Fruit fly (Drosophila melanogaster) whole organism, embryonic: ENCODE results near the gene Cep135.

ENCODE experiments used
- CG10267 ChIP-seq: fragments of 200-800 bp; sonication (Bioruptor generic); optimal IDR thresholded peaks from 2 replicates; lab custom pipeline; 2018; ENCODE audit warnings: missing biosample characterization, mild to moderate bottlenecking, missing genetic modification characterization, moderate library complexity
- CG10431 ChIP-seq: fragments of 200-800 bp; sonication (Bioruptor generic); optimal IDR thresholded peaks from 3 replicates; lab custom pipeline; 2018; ENCODE audit warnings: missing biosample characterization, mild to moderate bottlenecking, missing genetic modification characterization
- CG12104 ChIP-seq: fragments of 200-800 bp; sonication (Bioruptor generic); optimal IDR thresholded peaks from 3 replicates; lab custom pipeline; 2016; ENCODE audit warnings: missing biosample characterization, missing genetic modification characterization
- CG13296 ChIP-seq: fragments of 200-800 bp; sonication (Bioruptor generic); optimal IDR thresholded peaks from 3 replicates; lab custom pipeline; 2018; ENCODE audit warnings: missing biosample characterization, mild to moderate bottlenecking, missing genetic modification characterization
- CG13424 ChIP-seq: fragments of 200-800 bp; sonication (Bioruptor generic); optimal IDR thresholded peaks from 2 replicates; lab custom pipeline; 2019; ENCODE audit warnings: missing biosample characterization, mild to moderate bottlenecking, missing genetic modification characterization, moderate library complexity
- CG14441 ChIP-seq: fragments of 200-800 bp; sonication (Bioruptor generic); IDR thresholded peaks from 2 replicates; pipeline ENCODE4 v1.3.6; 2022; ENCODE audit warnings: missing biosample characterization, missing genetic modification characterization
- CG14965 ChIP-seq: fragments of 200-800 bp; sonication (Bioruptor generic); optimal IDR thresholded peaks from 2 replicates; lab custom pipeline; 2016; ENCODE audit warnings: missing biosample characterization, missing genetic modification characterization, borderline replicate concordance
- CG1602 ChIP-seq: fragments of 200-800 bp; sonication (Bioruptor generic); optimal IDR thresholded peaks from 3 replicates; lab custom pipeline; 2016; ENCODE audit warnings: missing biosample characterization, missing genetic modification characterization
- CG2889 ChIP-seq: fragments of 200-800 bp; sonication (Bioruptor generic); IDR thresholded peaks from 3 replicates; pipeline ENCODE4 v1.3.6; 2022; ENCODE audit warnings: missing biosample characterization, missing genetic modification characterization
- CG34422 ChIP-seq: fragments of 200-800 bp; sonication (Bioruptor generic); IDR thresholded peaks from 3 replicates; pipeline ENCODE4 v1.3.6; 2022; ENCODE audit warnings: missing biosample characterization, missing genetic modification characterization
- CG3995 ChIP-seq: fragments of 200-800 bp; sonication (Bioruptor generic); optimal IDR thresholded peaks from 3 replicates; lab custom pipeline; 2016; ENCODE audit warnings: missing biosample characterization, missing genetic modification characterization
- CG42726 ChIP-seq: fragments of 200-800 bp; sonication (Bioruptor generic); IDR thresholded peaks from 2 replicates; pipeline ENCODE4 v1.3.6; 2022; ENCODE audit warnings: missing biosample characterization, missing genetic modification characterization; ENCODE audit not compliant: partially characterized antibody
- CG4282 ChIP-seq: fragments of 200-800 bp; sonication (Bioruptor generic); optimal IDR thresholded peaks from 2 replicates; lab custom pipeline; 2016; ENCODE audit warnings: missing biosample characterization, missing genetic modification characterization
- CG4617 ChIP-seq: fragments of 200-800 bp; sonication (Bioruptor generic); optimal IDR thresholded peaks from 3 replicates; lab custom pipeline; 2016; ENCODE audit warnings: missing biosample characterization, missing genetic modification characterization, borderline replicate concordance
- CG4707 ChIP-seq: fragments of 200-800 bp; sonication (Bioruptor generic); optimal IDR thresholded peaks from 2 replicates; lab custom pipeline; 2018; ENCODE audit warnings: missing biosample characterization, mild to moderate bottlenecking, missing genetic modification characterization, moderate library complexity
- CG6272 ChIP-seq: fragments of 200-800 bp; sonication (Bioruptor generic); IDR thresholded peaks from 2 replicates; pipeline ENCODE4 v1.3.6; 2022; ENCODE audit warnings: missing biosample characterization, missing genetic modification characterization
- CG6683 ChIP-seq: fragments of 200-800 bp; sonication (Bioruptor generic); optimal IDR thresholded peaks from 2 replicates; lab custom pipeline; 2017; ENCODE audit warnings: missing biosample characterization, mild to moderate bottlenecking, missing genetic modification characterization, missing genetic modification reagents
- CG7357 ChIP-seq: fragments of 200-800 bp; sonication (Bioruptor generic); IDR thresholded peaks from 3 replicates; pipeline ENCODE4 v1.3.6; 2022; ENCODE audit warnings: missing biosample characterization, missing genetic modification characterization
- CG9609 ChIP-seq: fragments of 200-800 bp; sonication (Bioruptor generic); optimal IDR thresholded peaks from 3 replicates; lab custom pipeline; 2016; ENCODE audit warnings: missing biosample characterization, missing genetic modification characterization
- CG9932 ChIP-seq: fragments of 200-800 bp; sonication (Bioruptor generic); IDR thresholded peaks from 2 replicates; pipeline ENCODE4 v1.3.6; 2022; ENCODE audit warnings: missing biosample characterization, missing genetic modification characterization
- Camta ChIP-seq: fragments of 200-800 bp; sonication (Bioruptor generic); optimal IDR thresholded peaks from 2 replicates; lab custom pipeline; 2016; ENCODE audit warnings: missing biosample characterization, missing genetic modification characterization
- CkIIα-i1 ChIP-seq: fragments of 200-800 bp; sonication (Bioruptor generic); IDR thresholded peaks from 2 replicates; pipeline ENCODE4 v1.3.6; 2022; ENCODE audit warnings: missing biosample characterization, missing genetic modification characterization
- Dad ChIP-seq: fragments of 200-800 bp; sonication (Bioruptor generic); optimal IDR thresholded peaks from 3 replicates; lab custom pipeline; 2016; ENCODE audit warnings: missing biosample characterization, missing genetic modification characterization
- Deaf1 ChIP-seq: fragments of 200-800 bp; optimal IDR thresholded peaks from 3 replicates; lab custom pipeline; 2019; ENCODE audit warnings: missing biosample characterization, mild to moderate bottlenecking, missing genetic modification characterization, moderate library complexity
- Dek ChIP-seq: fragments of 200-800 bp; sonication (Bioruptor generic); optimal IDR thresholded peaks from 3 replicates; lab custom pipeline; 2019; ENCODE audit warnings: missing biosample characterization, mild to moderate bottlenecking, missing genetic modification characterization, moderate library complexity
- Drgx ChIP-seq: fragments of 200-800 bp; sonication (Bioruptor generic); IDR thresholded peaks from 2 replicates; pipeline ENCODE4 v1.3.6; 2022; ENCODE audit warnings: missing biosample characterization, missing genetic modification characterization
- Ets65A ChIP-seq: fragments of 200-800 bp; sonication (Bioruptor generic); peaks from one replicate; lab custom pipeline; 2016; ENCODE audit warnings: missing biosample characterization, missing genetic modification characterization
- Ets97D ChIP-seq: fragments of 200-800 bp; sonication (Bioruptor generic); optimal IDR thresholded peaks from 3 replicates; lab custom pipeline; 2016; ENCODE audit warnings: missing biosample characterization, missing genetic modification characterization
- Gsc ChIP-seq: fragments of 200-800 bp; sonication (Bioruptor generic); IDR thresholded peaks from 2 replicates; pipeline ENCODE4 v1.3.6; 2022; ENCODE audit warnings: missing biosample characterization, missing genetic modification characterization
- Hmx ChIP-seq: fragments of 200-800 bp; sonication (Bioruptor generic); optimal IDR thresholded peaks from 2 replicates; lab custom pipeline; 2016; ENCODE audit warnings: missing biosample characterization, missing genetic modification characterization
- Hr3 ChIP-seq: fragments of 200-800 bp; sonication (Bioruptor generic); optimal IDR thresholded peaks from 3 replicates; lab custom pipeline; 2016; ENCODE audit warnings: missing biosample characterization, missing genetic modification characterization
- Hsf ChIP-seq: fragments of 200-800 bp; sonication (Bioruptor generic); optimal IDR thresholded peaks from 3 replicates; lab custom pipeline; 2016; ENCODE audit warnings: missing biosample characterization, missing genetic modification characterization
- MESR4 ChIP-seq: fragments of 200-800 bp; sonication (Bioruptor generic); optimal IDR thresholded peaks from 2 replicates; lab custom pipeline; 2018; ENCODE audit warnings: missing biosample characterization, mild to moderate bottlenecking, missing genetic modification characterization, moderate library complexity
- Oaz ChIP-seq: fragments of 200-800 bp; sonication (Bioruptor generic); IDR thresholded peaks from 2 replicates; pipeline ENCODE4 v1.3.6; 2022; ENCODE audit warnings: missing biosample characterization, missing genetic modification characterization
- PHDP ChIP-seq: fragments of 200-800 bp; sonication (Bioruptor generic); optimal IDR thresholded peaks from 3 replicates; lab custom pipeline; 2018; ENCODE audit warnings: missing biosample characterization, mild to moderate bottlenecking, missing genetic modification characterization, moderate library complexity
- Ssrp ChIP-seq: fragments of 200-800 bp; sonication (Bioruptor generic); optimal IDR thresholded peaks from 2 replicates; lab custom pipeline; 2018; ENCODE audit warnings: missing biosample characterization, mild to moderate bottlenecking, missing genetic modification characterization, moderate library complexity
- Xrp1 ChIP-seq: fragments of 200-800 bp; sonication (Bioruptor generic); IDR thresholded peaks from 2 replicates; pipeline ENCODE4 v1.3.6; 2022; ENCODE audit warnings: missing biosample characterization, missing genetic modification characterization
- ap ChIP-seq: fragments of 200-800 bp; sonication (Bioruptor generic); IDR thresholded peaks from 2 replicates; pipeline ENCODE4 v1.3.6; 2022; ENCODE audit warnings: missing biosample characterization, missing genetic modification characterization
- bsh ChIP-seq, 2 experiments: fragments of 200-800 bp; sonication (Bioruptor generic); optimal IDR thresholded peaks; 2 replicates each; lab custom pipeline; 2017 to 2018; ENCODE audit warnings: mild to moderate bottlenecking in 2 of 2, missing biosample characterization in 2 of 2, missing genetic modification characterization in 2 of 2, moderate library complexity in 1 of 2
- crc ChIP-seq: fragments of 200-800 bp; sonication (Bioruptor generic); optimal IDR thresholded peaks from 2 replicates; lab custom pipeline; 2016; ENCODE audit warnings: missing biosample characterization, missing genetic modification characterization
- croc ChIP-seq: fragments of 200-800 bp; sonication (Bioruptor generic); conservative IDR thresholded peaks from 3 replicates; pipeline ENCODE4 v1.3.6; 2022; ENCODE audit warnings: missing biosample characterization, missing genetic modification characterization
- dati ChIP-seq: fragments of 200-800 bp; sonication (Bioruptor generic); IDR thresholded peaks from 2 replicates; pipeline ENCODE4 v1.3.6; 2022; ENCODE audit warnings: missing biosample characterization, missing genetic modification characterization
- dm ChIP-seq: fragments of 200-800 bp; sonication (Bioruptor generic); optimal IDR thresholded peaks from 3 replicates; lab custom pipeline; 2016; ENCODE audit warnings: missing biosample characterization, missing genetic modification characterization
- esg ChIP-seq: fragments of 200-800 bp; sonication (Bioruptor generic); conservative IDR thresholded peaks from 2 replicates; pipeline ENCODE4 v1.3.6; 2022; ENCODE audit warnings: missing biosample characterization, missing genetic modification characterization
- gce ChIP-seq: fragments of 200-800 bp; sonication (Bioruptor generic); IDR thresholded peaks from 3 replicates; pipeline ENCODE4 v1.3.6; 2022; ENCODE audit warnings: missing biosample characterization, missing genetic modification characterization
- gsb ChIP-seq: fragments of 200-800 bp; sonication (Bioruptor generic); IDR thresholded peaks from 2 replicates; pipeline ENCODE4 v1.3.6; 2022; ENCODE audit warnings: missing biosample characterization, missing genetic modification characterization
- mld ChIP-seq: fragments of 200-800 bp; sonication (Bioruptor generic); IDR thresholded peaks from 3 replicates; pipeline ENCODE4 v1.3.6; 2022; ENCODE audit warnings: missing biosample characterization, missing genetic modification characterization; ENCODE audit not compliant: partially characterized antibody
- pfk ChIP-seq: fragments of 200-800 bp; sonication (Bioruptor generic); optimal IDR thresholded peaks from 2 replicates; lab custom pipeline; 2018; ENCODE audit warnings: missing biosample characterization, mild to moderate bottlenecking, missing genetic modification characterization, moderate library complexity
- pros ChIP-seq: fragments of 200-800 bp; sonication (Bioruptor generic); optimal IDR thresholded peaks from 3 replicates; lab custom pipeline; 2019; ENCODE audit warnings: missing biosample characterization, mild to moderate bottlenecking, missing genetic modification characterization, moderate library complexity
- rib ChIP-seq: fragments of 200-800 bp; sonication (Bioruptor generic); IDR thresholded peaks from 2 replicates; pipeline ENCODE4 v1.3.6; 2022; ENCODE audit warnings: missing biosample characterization, missing genetic modification characterization
- ro ChIP-seq: fragments of 200-800 bp; sonication (Bioruptor generic); IDR thresholded peaks from 2 replicates; pipeline ENCODE4 v1.3.6; 2022; ENCODE audit warnings: missing biosample characterization, missing genetic modification characterization
- seq ChIP-seq: fragments of 200-800 bp; sonication (Bioruptor generic); IDR thresholded peaks from 2 replicates; pipeline ENCODE4 v1.3.6; 2022; ENCODE audit warnings: missing biosample characterization, missing genetic modification characterization
- sr ChIP-seq: fragments of 200-800 bp; sonication (Bioruptor generic); IDR thresholded peaks from 3 replicates; pipeline ENCODE4 v1.3.6; 2022; ENCODE audit warnings: missing biosample characterization, missing genetic modification characterization

Cep135 gene

DNA sequence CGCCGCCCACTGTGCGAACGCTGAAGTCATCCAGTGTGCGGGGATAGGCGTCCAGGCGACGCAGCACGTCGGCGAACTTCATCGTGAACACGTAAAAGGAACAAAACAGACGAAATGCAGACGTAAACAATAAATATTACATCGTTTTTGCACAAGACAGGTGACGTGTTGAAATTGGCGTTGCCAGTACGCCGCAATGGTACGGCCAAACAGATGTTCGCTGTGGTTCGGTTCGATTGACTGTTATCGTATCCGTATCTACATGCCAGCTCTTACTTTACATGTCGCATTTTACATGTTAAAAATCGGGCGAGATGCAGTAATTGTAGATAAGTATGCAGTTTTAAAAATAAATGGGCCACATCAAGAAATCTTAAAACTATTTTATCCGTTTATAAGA, 46.9 kb downstream of the Cep135 start, which contains the start of gene CG7011 (continued):
- TF ChIP-seq CG10431 (GFP tag; lab: Kevin White, UChicago), result peak; percentile 45
- no peak for TF ChIP-seq CG6272 (GFP tag; lab: Robert Waterston, UW)
- no peak for TF ChIP-seq CG12104 (GFP tag; lab: Kevin White, UChicago)
- TF ChIP-seq dm (GFP tag; lab: Kevin White, UChicago), result no peak
- TF ChIP-seq CG13424 (tag; lab: Kevin White, UChicago), result no peak
- TF ChIP-seq gce (GFP tag; lab: Robert Waterston, UW), result no peak
- TF ChIP-seq CG42726 (GFP tag; lab: Robert Waterston, UW), result no peak
- TF ChIP-seq CG6683, result no peak
- no peak for TF ChIP-seq ro (GFP tag; lab: Robert Waterston, UW)
- no peak for TF ChIP-seq CG2889 (GFP tag; lab: Robert Waterston, UW)
- no peak for TF ChIP-seq Dad
- no peak for TF ChIP-seq CG13296 (GFP tag; lab: Kevin White, UChicago)
- no peak for TF ChIP-seq mld (GFP tag; lab: Robert Waterston, UW)
- no peak for TF ChIP-seq gsb
- no peak for TF ChIP-seq CG10267 (tag; lab: Kevin White, UChicago)
- TF ChIP-seq PHDP (tag; lab: Kevin White, UChicago), result no peak
- no peak for TF ChIP-seq CG9609
- peak; percentile 17 for TF ChIP-seq MESR4
- no peak for TF ChIP-seq croc (GFP tag; lab: Robert Waterston, UW)
- TF ChIP-seq CG4707 (GFP tag; lab: Kevin White, UChicago), result no peak
- TF ChIP-seq Ets65A, result peak; percentile 18
- TF ChIP-seq Deaf1 (tag; lab: Kevin White, UChicago), result no peak
- TF ChIP-seq Camta (GFP tag; lab: Kevin White, UChicago), result no peak
- TF ChIP-seq esg (GFP tag; lab: Robert Waterston, UW), result no peak
- no peak for TF ChIP-seq Dek (tag; lab: Kevin White, UChicago)
- no peak for TF ChIP-seq rib (GFP tag; lab: Robert Waterston, UW)
- TF ChIP-seq Oaz (GFP tag; lab: Robert Waterston, UW), result no peak
- no peak for TF ChIP-seq ap
- TF ChIP-seq CG3995 (GFP tag; lab: Kevin White, UChicago), result no peak
- TF ChIP-seq CG1602 (GFP tag; lab: Kevin White, UChicago), result no peak
- TF ChIP-seq CG4282, result no peak
- no peak for TF ChIP-seq bsh (GFP tag; optimal IDR thresholded peaks at IDR 0.05; lab: Kevin White, UChicago)
- TF ChIP-seq CG4617, result peak; percentile 26
- TF ChIP-seq sr (GFP tag; lab: Robert Waterston, UW), result no peak
- TF ChIP-seq crc (GFP tag; lab: Kevin White, UChicago), result no peak
- no peak for TF ChIP-seq dati (GFP tag; lab: Robert Waterston, UW)
- no peak for TF ChIP-seq CkIIα-i1
- TF ChIP-seq Hr3 (GFP tag; lab: Kevin White, UChicago), result no peak
- no peak for TF ChIP-seq Ssrp (tag; lab: Kevin White, UChicago)
- no peak for TF ChIP-seq pros
- TF ChIP-seq pfk (GFP tag; lab: Kevin White, UChicago), result no peak
- TF ChIP-seq seq, result no peak
- TF ChIP-seq Xrp1 (GFP tag; lab: Robert Waterston, UW), result no peak
- no peak for TF ChIP-seq CG14441
- no peak for TF ChIP-seq Hmx (GFP tag; lab: Kevin White, UChicago)
- TF ChIP-seq Drgx, result no peak
- no peak for TF ChIP-seq CG7357 (GFP tag; lab: Robert Waterston, UW)
- no peak for TF ChIP-seq Ets97D
- TF ChIP-seq CG34422, result peak; percentile 69; the same call in 1 of the 3 replicates
- TF ChIP-seq CG9932 (GFP tag; lab: Robert Waterston, UW), result no peak
- TF ChIP-seq Gsc (GFP tag; lab: Robert Waterston, UW), result no peak
- TF ChIP-seq Hsf, result no peak
- TF ChIP-seq CG14965 (GFP tag; lab: Kevin White, UChicago), result no peak
